Worm (Caenorhabditis elegans) whole organism, young adult: ENCODE results near the gene pelo-1.

ENCODE experiments used
- ama-1 ChIP-seq, 3 experiments: fragments of 150-350 bp in 1 of 3; sonication (generic microtip) in 2 of 3; optimal IDR thresholded peaks; 2 replicates each; lab custom pipeline; 2014 to 2018; ENCODE audit warnings: missing biosample characterization in 2 of 3, missing genetic modification characterization in 2 of 3, missing genetic modification reagents in 2 of 3
- attf-5 ChIP-seq: fragments of 200-800 bp; sonication (Bioruptor generic); optimal IDR thresholded peaks from 2 replicates; lab custom pipeline; 2018; ENCODE audit warnings: mild to moderate bottlenecking, missing genetic modification characterization, missing compliant biosample characterization
- ceh-27 ChIP-seq: fragments of 200-800 bp; sonication (Bioruptor generic); optimal IDR thresholded peaks from 2 replicates; lab custom pipeline; 2018; ENCODE audit warnings: mild to moderate bottlenecking, missing genetic modification characterization, moderate library complexity, missing compliant biosample characterization
- dpl-1 ChIP-seq: fragments of 150-350 bp; optimal IDR thresholded peaks from 2 replicates; lab custom pipeline; 2014; ENCODE audit warnings: missing biosample characterization, missing genetic modification reagents, missing genetic modification characterization
- efl-1 ChIP-seq: fragments of 150-350 bp; optimal IDR thresholded peaks from 2 replicates; lab custom pipeline; 2014; ENCODE audit warnings: missing biosample characterization, missing genetic modification reagents, missing genetic modification characterization
- hrde-1 ChIP-seq: sonication (generic microtip); optimal IDR thresholded peaks from 2 replicates; lab custom pipeline; 2016; ENCODE audit warnings: missing genetic modification characterization, mild to moderate bottlenecking, missing compliant biosample characterization, moderate library complexity, missing genotype, missing genetic modification reagents, borderline replicate concordance
- lir-1 ChIP-seq: fragments of 200-800 bp; sonication (Bioruptor generic); conservative IDR thresholded peaks from 2 replicates; pipeline ENCODE4 v1.3.6; 2022; ENCODE audit warnings: missing genetic modification reagents, missing genetic modification characterization, missing compliant biosample characterization
- nfya-1 ChIP-seq: sonication (generic microtip); optimal IDR thresholded peaks from 2 replicates; lab custom pipeline; 2017; ENCODE audit warnings: antibody characterized with exemption, missing compliant biosample characterization, missing genetic modification characterization, borderline replicate concordance; ENCODE audit not compliant: insufficient read depth
- pha-4 ChIP-seq: fragments of 150-350 bp; sonication (generic microtip); optimal IDR thresholded peaks from 2 replicates; lab custom pipeline; 2014; ENCODE audit warnings: missing biosample characterization, missing genetic modification reagents, missing genetic modification characterization
- snpc-3.4 ChIP-seq: sonication (generic microtip); optimal IDR thresholded peaks from 2 replicates; lab custom pipeline; 2017; ENCODE audit warnings: missing genetic modification characterization, mild to moderate bottlenecking, missing compliant biosample characterization, antibody characterized with exemption, moderate library complexity, missing genotype, missing genetic modification reagents
- zim-3 ChIP-seq: sonication (generic microtip); optimal IDR thresholded peaks from 2 replicates; lab custom pipeline; 2017; ENCODE audit warnings: mild to moderate bottlenecking, missing genetic modification characterization, moderate library complexity, missing compliant biosample characterization
- ztf-3 ChIP-seq: fragments of 200-800 bp; sonication (Bioruptor generic); optimal IDR thresholded peaks from 2 replicates; lab custom pipeline; 2018; ENCODE audit warnings: mild to moderate bottlenecking, missing genetic modification characterization, missing compliant biosample characterization

- TF ChIP-seq pha-4 = no peak
- TF ChIP-seq efl-1 = no peak
- TF ChIP-seq zim-3 = no peak
- TF ChIP-seq snpc-3.4 = no peak
- no peak for TF ChIP-seq ceh-27
- TF ChIP-seq dpl-1 (GFP tag; lab: Kevin White, UChicago) = no peak
- no peak for TF ChIP-seq hrde-1
- no peak for TF ChIP-seq ama-1 (optimal IDR thresholded peaks at IDR 0.05; lab: Kevin White, UChicago)
- no peak for TF ChIP-seq ama-1 (GFP tag; optimal IDR thresholded peaks at IDR 0.05; lab: Kevin White, UChicago)
- no peak for TF ChIP-seq ztf-3
- TF ChIP-seq nfya-1 (tag; lab: Kevin White, UChicago) = no peak
- TF ChIP-seq lir-1 (GFP tag; lab: Robert Waterston, UW) = no peak
- TF ChIP-seq attf-5 (GFP tag; lab: Kevin White, UChicago) = no peak
Measured at ce11 chrIII:4181338-4181737, 22.7 kb downstream of the pelo-1 start, which contains the start of gene C16C10.1.
